Worm (Caenorhabditis elegans) whole organism, L3 larva: ENCODE data around the gene glb-33.

Experiments
- R02D3.7 ChIP-seq: fragments of 150-350 bp; optimal IDR thresholded peaks from 2 replicates; lab custom pipeline; 2014; ENCODE audit warnings: missing biosample characterization, missing genetic modification characterization
- ZK546.5 ChIP-seq: sonication (generic microtip); optimal IDR thresholded peaks from 2 replicates; lab custom pipeline; 2017; ENCODE audit warnings: missing biosample characterization, missing genetic modification characterization
- ceh-16 ChIP-seq: sonication (generic microtip); optimal IDR thresholded peaks from 2 replicates; lab custom pipeline; 2017; ENCODE audit warnings: missing biosample characterization, missing genetic modification characterization
- ceh-28 ChIP-seq: fragments of 150-350 bp; optimal IDR thresholded peaks from 2 replicates; lab custom pipeline; 2014; ENCODE audit warnings: missing biosample characterization, missing genetic modification reagents, missing genetic modification characterization
- ceh-82 ChIP-seq: fragments of 150-350 bp; optimal IDR thresholded peaks from 2 replicates; lab custom pipeline; 2014; ENCODE audit warnings: missing biosample characterization, missing genetic modification characterization
- ceh-9 ChIP-seq: sonication (generic microtip); optimal IDR thresholded peaks from 2 replicates; lab custom pipeline; 2018; ENCODE audit warnings: missing biosample characterization, missing genetic modification characterization
- daf-12 ChIP-seq: fragments of 150-350 bp; optimal IDR thresholded peaks from 2 replicates; lab custom pipeline; 2014; ENCODE audit warnings: missing biosample characterization, missing genetic modification reagents, missing genetic modification characterization
- egl-5 ChIP-seq: fragments of 150-350 bp; optimal IDR thresholded peaks from 2 replicates; lab custom pipeline; 2017; ENCODE audit warnings: missing biosample characterization, missing genetic modification reagents, missing genetic modification characterization, inconsistent platforms
- elt-2 ChIP-seq: sonication (generic microtip); optimal IDR thresholded peaks from 2 replicates; lab custom pipeline; 2016; ENCODE audit warnings: missing genetic modification reagents, mild to moderate bottlenecking, missing genetic modification characterization, missing compliant biosample characterization
- elt-3 ChIP-seq, 3 experiments: fragments of 150-350 bp in 1 of 3; sonication (generic microtip) in 2 of 3; optimal IDR thresholded peaks; 2 replicates in 2 of 3; 4 replicates in 1 of 3; lab custom pipeline; 2014 to 2017; ENCODE audit warnings: missing biosample characterization in 3 of 3, missing genetic modification characterization in 3 of 3
- eor-1 ChIP-seq, 2 experiments: fragments of 150-350 bp; optimal IDR thresholded peaks; 2 replicates each; lab custom pipeline; 2014 to 2018; ENCODE audit warnings: missing biosample characterization in 2 of 2, missing genetic modification characterization in 2 of 2
- fkh-2 ChIP-seq: fragments of 150-350 bp; optimal IDR thresholded peaks from 2 replicates; lab custom pipeline; 2014; ENCODE audit warnings: missing biosample characterization, missing genetic modification reagents, missing genetic modification characterization
- fos-1 ChIP-seq: fragments of 150-350 bp; optimal IDR thresholded peaks from 2 replicates; lab custom pipeline; 2014; ENCODE audit warnings: missing biosample characterization, missing genetic modification characterization
- hmg-11 ChIP-seq: sonication (generic microtip); optimal IDR thresholded peaks from 2 replicates; lab custom pipeline; 2016; ENCODE audit warnings: missing genetic modification characterization, missing compliant biosample characterization
- lin-39 ChIP-seq: fragments of 150-350 bp; optimal IDR thresholded peaks from 2 replicates; lab custom pipeline; 2018; ENCODE audit warnings: missing biosample characterization, missing genetic modification reagents, missing genetic modification characterization
- lsy-12 ChIP-seq: sonication (generic microtip); optimal IDR thresholded peaks from 2 replicates; lab custom pipeline; 2016; ENCODE audit warnings: mild to moderate bottlenecking, missing genetic modification characterization, missing compliant biosample characterization
- mdl-1 ChIP-seq: fragments of 150-350 bp; optimal IDR thresholded peaks from 2 replicates; lab custom pipeline; 2014; ENCODE audit warnings: missing biosample characterization, missing genetic modification characterization
- mml-1 ChIP-seq: fragments of 150-350 bp; sonication (generic microtip); optimal IDR thresholded peaks from 3 replicates; lab custom pipeline; 2014; ENCODE audit warnings: missing biosample characterization, missing genetic modification characterization
- nfya-1 ChIP-seq: sonication (generic microtip); optimal IDR thresholded peaks from 2 replicates; lab custom pipeline; 2017; ENCODE audit warnings: missing genetic modification characterization, mild to moderate bottlenecking, missing compliant biosample characterization, antibody characterized with exemption, moderate library complexity; ENCODE audit not compliant: insufficient read depth
- nhr-12 ChIP-seq: fragments of 150-350 bp; optimal IDR thresholded peaks from 2 replicates; lab custom pipeline; 2014; ENCODE audit warnings: missing biosample characterization, missing genetic modification characterization
- nhr-237 ChIP-seq: fragments of 150-350 bp; optimal IDR thresholded peaks from 2 replicates; lab custom pipeline; 2014; ENCODE audit warnings: missing biosample characterization, missing genetic modification characterization
- nhr-25 ChIP-seq: sonication (generic microtip); optimal IDR thresholded peaks from 2 replicates; lab custom pipeline; 2017; ENCODE audit warnings: missing biosample characterization, missing genetic modification characterization
- nhr-43 ChIP-seq: sonication (generic microtip); optimal IDR thresholded peaks from 2 replicates; lab custom pipeline; 2016; ENCODE audit warnings: mild to moderate bottlenecking, missing genetic modification characterization, missing compliant biosample characterization; ENCODE audit not compliant: poor library complexity, severe bottlenecking
- nhr-67 ChIP-seq: fragments of 150-350 bp; optimal IDR thresholded peaks from 2 replicates; lab custom pipeline; 2014; ENCODE audit warnings: missing biosample characterization, missing genetic modification characterization
- nhr-77 ChIP-seq: fragments of 150-350 bp; optimal IDR thresholded peaks from 2 replicates; lab custom pipeline; 2014; ENCODE audit warnings: missing biosample characterization, missing genetic modification characterization
- pha-4 ChIP-seq: fragments of 150-350 bp; optimal IDR thresholded peaks from 2 replicates; lab custom pipeline; 2014; ENCODE audit warnings: missing biosample characterization, missing genetic modification reagents, missing genetic modification characterization
- pqm-1 ChIP-seq: fragments of 150-350 bp; optimal IDR thresholded peaks from 2 replicates; lab custom pipeline; 2017; ENCODE audit warnings: missing biosample characterization, missing genetic modification characterization, inconsistent platforms
- sea-2 ChIP-seq: fragments of 150-350 bp; sonication (generic microtip); optimal IDR thresholded peaks from 4 replicates; lab custom pipeline; 2014; ENCODE audit warnings: missing biosample characterization, missing genetic modification reagents, missing genetic modification characterization
- skn-1 ChIP-seq: fragments of 150-350 bp; optimal IDR thresholded peaks from 2 replicates; lab custom pipeline; 2014; ENCODE audit warnings: missing biosample characterization, missing genetic modification characterization
- snpc-4 ChIP-seq: fragments of 150-350 bp; optimal IDR thresholded peaks from 2 replicates; lab custom pipeline; 2014; ENCODE audit warnings: missing biosample characterization, missing genetic modification characterization
- tbx-2 ChIP-seq: sonication (generic microtip); optimal IDR thresholded peaks from 2 replicates; lab custom pipeline; 2016; ENCODE audit warnings: mild to moderate bottlenecking, missing genetic modification characterization, missing compliant biosample characterization
- unc-39 ChIP-seq: sonication (generic microtip); optimal IDR thresholded peaks from 4 replicates; lab custom pipeline; 2017; ENCODE audit warnings: missing biosample characterization, missing genetic modification characterization
- unc-62 ChIP-seq: fragments of 150-350 bp; sonication (generic microtip); optimal IDR thresholded peaks from 4 replicates; lab custom pipeline; 2014; ENCODE audit warnings: missing biosample characterization, missing genetic modification reagents, missing genetic modification characterization
- zag-1 ChIP-seq: fragments of 150-350 bp; optimal IDR thresholded peaks from 2 replicates; lab custom pipeline; 2014; ENCODE audit warnings: missing biosample characterization, missing genetic modification characterization
- ztf-11 ChIP-seq: fragments of 150-350 bp; optimal IDR thresholded peaks from 2 replicates; lab custom pipeline; 2014; ENCODE audit warnings: missing biosample characterization, missing genetic modification characterization
- ztf-4 ChIP-seq: fragments of 150-350 bp; optimal IDR thresholded peaks from 2 replicates; lab custom pipeline; 2014; ENCODE audit warnings: missing biosample characterization, missing genetic modification characterization

glb-33 gene

DNA sequence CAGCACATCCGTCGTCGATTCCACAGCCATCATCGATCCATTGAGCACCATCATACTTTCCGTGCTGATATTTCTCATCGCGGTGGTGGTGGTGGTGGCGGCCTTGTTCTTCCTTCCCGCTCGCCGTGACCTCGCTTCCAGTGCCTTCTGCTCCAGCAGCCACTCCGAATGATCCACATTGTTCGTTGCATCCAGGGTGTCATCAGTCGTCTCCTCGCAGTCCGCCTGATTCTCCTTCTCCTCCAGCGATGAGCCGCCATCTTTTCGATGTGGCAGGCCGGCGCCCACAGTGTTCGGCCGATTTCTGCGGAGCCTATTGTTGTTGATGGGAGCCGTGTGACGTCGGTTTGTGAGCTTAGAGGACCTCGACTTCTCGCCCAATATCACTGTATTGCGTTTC lies 26.1 kb downstream of the glb-33 start:
- TF ChIP-seq hmg-11 (no peak), ztf-4 (no peak), unc-39 (no peak), ztf-11 (no peak), eor-1 (tag; optimal IDR thresholded peaks at IDR 0.05; lab: Kevin White, UChicago) (no peak), nhr-12 (tag; lab: Kevin White, UChicago) (no peak), fos-1 (tag; lab: Kevin White, UChicago) (no peak), fkh-2 (tag; lab: Kevin White, UChicago) (no peak), nhr-77 (tag; lab: Kevin White, UChicago) (no peak), ZK546.5 (tag; lab: Kevin White, UChicago) (no peak), mdl-1 (tag; lab: Kevin White, UChicago) (no peak), R02D3.7 (no peak), ceh-16 (tag; lab: Kevin White, UChicago) (no peak), ceh-9 (tag; lab: Kevin White, UChicago) (no peak), daf-12 (tag; lab: Kevin White, UChicago) (no peak), zag-1 (tag; lab: Kevin White, UChicago) (no peak)

DNA sequence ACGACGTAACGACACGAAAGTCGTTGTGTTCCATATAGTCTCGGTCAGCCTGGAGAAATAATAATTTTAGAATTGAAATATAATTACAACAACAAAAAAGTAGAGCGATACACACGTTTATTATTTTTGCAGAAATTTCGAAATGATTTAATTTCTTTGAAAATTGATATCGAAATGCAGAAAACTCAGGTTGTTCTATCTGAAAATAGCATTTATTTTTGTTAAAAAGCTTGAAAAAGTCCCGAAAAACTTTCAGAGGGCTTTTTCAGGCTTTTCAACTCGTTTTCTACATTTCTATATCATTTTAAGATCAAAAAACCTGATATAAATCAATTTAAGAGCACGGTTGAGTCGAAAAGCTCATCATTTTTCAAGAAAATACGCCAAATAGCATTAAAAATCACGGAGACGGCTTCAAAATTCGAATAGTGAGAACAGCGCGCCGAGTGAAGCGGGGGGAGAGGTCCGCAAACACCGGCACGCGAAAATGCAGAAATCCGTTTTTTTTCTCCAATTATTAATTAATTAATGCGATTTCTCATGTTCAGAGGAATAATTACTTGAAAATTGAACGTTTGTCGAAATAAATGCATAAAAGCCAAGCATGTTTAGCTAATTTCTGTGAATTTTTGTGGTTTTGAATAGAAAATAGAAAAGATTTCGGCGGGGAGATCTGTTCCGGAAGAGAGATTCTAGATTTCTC lies 31.4 kb downstream of the glb-33 start, which contains the start of gene rga-4:
TSS of gene rga-4 (minus strand) at position 51 of the 703 bp plus-strand sequence.
- TF ChIP-seq nfya-1 = peak; percentile 30
- no peak for TF ChIP-seq lsy-12 (tag; lab: Kevin White, UChicago)
- peak; percentile 56 for TF ChIP-seq hmg-11
- peak; percentile 54 for TF ChIP-seq lin-39 (tag; lab: Kevin White, UChicago)

DNA sequence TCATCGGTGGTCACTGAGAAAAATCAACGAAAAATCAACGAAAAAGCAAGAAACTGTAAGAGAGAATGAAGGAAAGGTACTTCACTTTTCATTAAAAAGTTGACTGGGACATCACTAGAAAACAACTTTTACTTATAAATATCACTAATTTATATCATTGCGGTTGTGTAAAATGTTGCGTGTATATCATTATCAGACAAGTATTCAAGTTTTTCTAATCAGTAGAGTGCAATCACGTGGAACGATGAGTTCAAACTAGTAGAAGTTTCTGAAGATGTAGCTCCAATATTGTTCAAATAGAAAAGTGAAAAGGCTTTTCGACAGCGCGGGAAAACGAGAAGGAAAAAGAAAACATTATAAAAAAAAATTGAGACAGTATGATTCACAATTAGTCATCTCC lies 36.3 kb downstream of the glb-33 start:
- TF ChIP-seq tbx-2 (no peak), elt-2 (tag; lab: Kevin White, UChicago) (peak; percentile 62), pqm-1 (tag; lab: Kevin White, UChicago) (peak; percentile 51)

DNA sequence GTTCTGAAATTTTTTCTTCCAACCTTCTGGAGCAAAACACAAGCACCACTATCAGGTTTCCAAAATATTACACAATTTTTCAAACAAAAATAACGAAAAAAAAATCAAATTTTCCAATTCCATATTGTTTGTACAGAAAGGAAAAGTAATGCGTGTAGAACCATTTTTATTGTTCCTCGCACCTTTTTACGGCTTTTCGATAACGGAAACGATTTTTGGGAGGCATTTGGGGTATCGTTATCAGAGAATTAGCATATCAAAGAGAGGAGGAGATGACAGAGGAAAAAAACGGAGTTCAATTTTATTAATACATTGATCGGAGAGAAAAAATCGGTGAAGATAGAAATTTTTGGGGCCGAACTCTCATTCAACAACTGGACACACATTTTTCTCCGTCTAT lies 37.9 kb downstream of the glb-33 start:
- TF ChIP-seq pha-4 (tag; lab: Kevin White, UChicago) = peak; percentile 25
- TF ChIP-seq snpc-4 = no peak
- no peak for TF ChIP-seq egl-5 (tag; lab: Kevin White, UChicago)
- TF ChIP-seq nhr-25 (tag; lab: Kevin White, UChicago) = no peak
- TF ChIP-seq sea-2 = no peak
- no peak for TF ChIP-seq ztf-11
- TF ChIP-seq ceh-28 = no peak
- TF ChIP-seq fos-1 (tag; lab: Kevin White, UChicago) = no peak
- TF ChIP-seq ceh-82 (tag; lab: Kevin White, UChicago) = no peak
- no peak for TF ChIP-seq nhr-67 (tag; lab: Kevin White, UChicago)
- TF ChIP-seq hmg-11 = no peak
- TF ChIP-seq elt-2 (tag; lab: Kevin White, UChicago) = peak; percentile 83
- peak; percentile 35 for TF ChIP-seq pqm-1 (tag; lab: Kevin White, UChicago)

DNA sequence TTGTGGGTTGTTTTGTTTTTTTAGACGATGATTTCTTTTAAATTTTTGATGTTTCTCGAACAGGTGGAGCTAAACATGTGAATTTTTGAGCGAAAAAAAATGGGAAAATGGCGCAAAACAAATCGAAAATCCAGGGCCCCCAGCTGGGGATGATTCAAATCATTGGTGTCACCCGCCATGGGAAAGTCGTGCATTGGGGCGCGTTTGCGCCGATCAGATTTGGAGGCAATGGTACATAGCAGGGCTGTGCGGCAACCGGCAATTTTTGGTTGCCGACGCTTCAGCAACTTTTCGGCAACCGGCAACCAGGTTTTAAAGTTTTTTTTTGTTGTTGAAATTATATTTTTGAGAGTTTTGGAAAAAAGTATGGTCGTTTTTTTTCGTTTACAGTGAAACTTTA lies 38.5 kb downstream of the glb-33 start:
- TF ChIP-seq eor-1 (tag; optimal IDR thresholded peaks at IDR 0.05; lab: Kevin White, UChicago) (no peak), lin-39 (tag; lab: Kevin White, UChicago) (no peak), unc-39 (no peak), tbx-2 (no peak), snpc-4 (no peak), nhr-77 (tag; lab: Kevin White, UChicago) (no peak), pha-4 (tag; lab: Kevin White, UChicago) (no peak), egl-5 (tag; lab: Kevin White, UChicago) (no peak), mdl-1 (tag; lab: Kevin White, UChicago) (no peak), mml-1 (tag; lab: Kevin White, UChicago) (no peak), nhr-43 (tag; lab: Kevin White, UChicago) (no peak), hmg-11 (no peak), skn-1 (tag; lab: Kevin White, UChicago) (no peak), nhr-237 (no peak), elt-3 (tag; optimal IDR thresholded peaks at IDR 0.05; lab: Kevin White, UChicago) (no peak), unc-62 (no peak)
